Fruit fly (Drosophila melanogaster): ENCODE measurements around the gene Hrb98DE.

The Hrb98DE gene

dm6 chr3R:28588395-28589050, 11.1 kb upstream of the Hrb98DE start:
- peak; percentile 81 for TF ChIP-seq fkh (GFP tag; optimal IDR thresholded peaks at IDR 0.05)
- no peak for TF ChIP-seq CG16779 (tag; optimal IDR thresholded peaks at IDR 0.05)
- peak; percentile 4 for TF ChIP-seq Eip78C (GFP tag)

- TF ChIP-seq CG15336 (GFP tag; IDR thresholded peaks at IDR 0.05), result no peak
- peak; percentile 100 for TF ChIP-seq fkh (GFP tag; optimal IDR thresholded peaks at IDR 0.05)
These were observed 9.2 kb upstream of the Hrb98DE start for dm6 chr3R:28590462-28590861.

dm6 chr3R:28594900-28595299, 4.7 kb upstream of the Hrb98DE start:
- TF ChIP-seq CG11902 (GFP tag; optimal IDR thresholded peaks at IDR 0.05), result no peak
- TF ChIP-seq Eip93F (GFP tag; optimal IDR thresholded peaks at IDR 0.05), result no peak
- no peak for TF ChIP-seq ss (GFP tag; optimal IDR thresholded peaks at IDR 0.05)

dm6 chr3R:28595855-28596254, 3.8 kb upstream of the Hrb98DE start:
- peak; percentile 16 for TF ChIP-seq fkh (GFP tag; optimal IDR thresholded peaks at IDR 0.05)
- no peak for TF ChIP-seq svp (GFP tag)
- TF ChIP-seq Hr4 (GFP tag; optimal IDR thresholded peaks at IDR 0.05), result no peak
- TF ChIP-seq vri (GFP tag; optimal IDR thresholded peaks at IDR 0.05), result no peak
- TF ChIP-seq pdm3 (GFP tag; optimal IDR thresholded peaks at IDR 0.05), result no peak

- TF ChIP-seq fd59A (GFP tag; optimal IDR thresholded peaks at IDR 0.05) (no peak), CG11902 (GFP tag; optimal IDR thresholded peaks at IDR 0.05) (no peak), acj6 (GFP tag; optimal IDR thresholded peaks at IDR 0.05) (no peak), CG8632 (GFP tag; optimal IDR thresholded peaks at IDR 0.05) (no peak), CG6163 (GFP tag; IDR thresholded peaks at IDR 0.05) (no peak), CG16779 (tag; optimal IDR thresholded peaks at IDR 0.05) (no peak), Hr38 (GFP tag; optimal IDR thresholded peaks at IDR 0.05) (no peak), OdsH (GFP tag; optimal IDR thresholded peaks at IDR 0.05) (no peak), CG15336 (GFP tag; IDR thresholded peaks at IDR 0.05) (no peak), Lpt (GFP tag; optimal IDR thresholded peaks at IDR 0.05) (no peak), Sox14 (GFP tag; optimal IDR thresholded peaks at IDR 0.05) (no peak), dsx (GFP tag; optimal IDR thresholded peaks at IDR 0.05; ENCODE audit: poor library complexity, severe bottlenecking) (no peak), Gug (GFP tag; IDR thresholded peaks at IDR 0.05) (no peak), achi (GFP tag; optimal IDR thresholded peaks at IDR 0.05) (no peak)
These were observed 3.3 kb upstream of the Hrb98DE start for dm6 chr3R:28596357-28596756.

- TF ChIP-seq Hr39 (GFP tag; optimal IDR thresholded peaks at IDR 0.05) (no peak), OdsH (GFP tag; optimal IDR thresholded peaks at IDR 0.05) (no peak), CG34406 (GFP tag; optimal IDR thresholded peaks at IDR 0.05) (no peak), fkh (GFP tag; optimal IDR thresholded peaks at IDR 0.05) (peak; percentile 99), CG3032 (tag; optimal IDR thresholded peaks at IDR 0.05) (no peak)
These were observed 2.1 kb upstream of the Hrb98DE start for dm6 chr3R:28597527-28597926.

dm6 chr3R:28600144-28600792, 634 bp downstream of the Hrb98DE start:
- TF ChIP-seq lz (GFP tag; optimal IDR thresholded peaks at IDR 0.05), result peak; percentile 0
- TF ChIP-seq fd85E (GFP tag; optimal IDR thresholded peaks at IDR 0.05), result no peak
- TF ChIP-seq Eip78C (GFP tag), result peak; percentile 52
- TF ChIP-seq CG8632 (GFP tag; optimal IDR thresholded peaks at IDR 0.05), result no peak
- peak; percentile 91 for TF ChIP-seq fkh (GFP tag; optimal IDR thresholded peaks at IDR 0.05)
- TF ChIP-seq CG15336 (GFP tag; IDR thresholded peaks at IDR 0.05), result 0 out of 2 replicates have a peak, but pooled peaks have one; percentile 30

Measured in whole organism, prepupa.